Worm (Caenorhabditis elegans) whole organism, L4/young adult: ENCODE measurements around the gene acdh-9.
"Not testable (repeated sequence)": the region's sequence is repeated elsewhere in the genome, so short reads cannot be mapped to it uniquely, and the experiment has no call there.

ENCODE experiments used
- W03F9.2 ChIP-seq: fragments of 150-350 bp; optimal IDR thresholded peaks from 2 replicates; lab custom pipeline; 2014; ENCODE audit warnings: missing biosample characterization, missing genetic modification characterization
- dao-5 ChIP-seq: sonication (generic microtip); optimal IDR thresholded peaks from 2 replicates; lab custom pipeline; 2016; ENCODE audit warnings: missing genotype, missing genetic modification characterization, moderate library complexity, missing compliant biosample characterization
- him-1 ChIP-seq: sonication (generic microtip); optimal IDR thresholded peaks from 2 replicates; lab custom pipeline; 2016; ENCODE audit warnings: missing genotype, missing genetic modification reagents, missing genetic modification characterization, missing compliant biosample characterization

The acdh-9 gene

DNA sequence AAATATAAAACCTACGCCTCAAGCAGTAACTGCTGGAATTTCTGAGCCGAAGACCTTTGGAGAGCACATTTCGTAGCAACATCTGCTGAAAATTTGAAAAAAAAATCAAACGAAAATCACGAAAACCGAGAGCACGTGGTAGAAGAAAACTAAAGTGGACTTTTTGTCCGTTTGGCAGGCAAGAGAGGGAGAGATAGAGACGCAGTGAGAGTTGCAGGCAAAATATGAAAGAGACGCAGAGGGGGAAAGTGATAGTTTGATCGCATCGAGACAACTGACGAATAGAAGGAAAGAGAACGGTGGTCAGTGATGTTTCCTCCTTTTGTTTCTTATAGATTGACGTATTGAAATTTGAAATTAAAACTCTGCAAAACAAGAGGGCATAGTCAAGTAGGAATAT lies at the start of gene acdh-9, which contains the start of gene F28A10.13:
acdh-9 (minus strand) TSS at position 85 of the 400 bp plus-strand sequence.
F28A10.13 (plus strand) TSS at position 294 of the 400 bp plus-strand sequence.
- TF ChIP-seq him-1 (tag; lab: Kevin White, UChicago) = no peak
- TF ChIP-seq dao-5 (tag; lab: Kevin White, UChicago) = no peak
- TF ChIP-seq W03F9.2 = no peak

DNA sequence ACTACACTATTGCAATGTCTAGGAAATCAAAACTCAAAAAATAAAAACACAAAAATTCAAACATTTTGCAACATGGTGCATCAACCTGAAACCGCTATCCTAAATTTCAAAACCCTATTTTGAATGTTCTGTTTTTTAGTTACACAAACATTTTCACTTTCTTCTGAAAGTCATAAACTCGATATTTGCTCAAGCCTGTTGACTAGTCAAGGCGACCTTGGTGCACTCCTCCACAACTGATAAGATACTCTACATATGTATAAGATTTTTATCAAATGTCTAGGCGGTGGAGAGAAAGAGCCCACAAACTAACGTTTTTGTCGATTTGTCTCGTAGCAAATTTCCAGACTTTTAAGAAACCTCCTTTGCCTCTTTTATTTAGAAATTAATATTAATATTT lies 39.6 kb upstream of the acdh-9 start, which contains the start of gene T07D3.4:
T07D3.4 (plus strand) TSS at position 286 of the 400 bp plus-strand sequence.
- TF ChIP-seq dao-5 (tag; lab: Kevin White, UChicago) (no peak), W03F9.2 (no peak), him-1 (tag; lab: Kevin White, UChicago) (no peak)

DNA sequence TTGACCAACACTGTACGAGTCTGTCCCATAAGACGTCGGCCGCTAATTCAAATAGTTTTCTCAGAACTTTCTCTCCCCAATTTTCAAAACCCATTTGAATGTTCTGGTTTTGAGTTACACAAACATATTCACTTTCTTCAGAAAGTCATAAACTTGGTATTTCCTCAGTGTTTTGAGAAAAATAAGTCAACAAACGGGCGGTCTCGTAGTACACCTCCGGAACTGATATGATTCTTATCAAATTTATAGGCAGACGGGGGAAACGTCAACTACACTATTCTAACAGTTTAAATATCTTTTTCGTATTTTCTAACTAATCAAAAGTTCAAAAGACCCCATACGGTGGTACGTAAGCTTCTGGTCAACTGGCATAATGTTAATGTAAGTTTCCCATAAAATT lies 35.8 kb upstream of the acdh-9 start:
- TF ChIP-seq dao-5 (tag; lab: Kevin White, UChicago) (no peak), him-1 (tag; lab: Kevin White, UChicago) (no peak), W03F9.2 (no peak)

DNA sequence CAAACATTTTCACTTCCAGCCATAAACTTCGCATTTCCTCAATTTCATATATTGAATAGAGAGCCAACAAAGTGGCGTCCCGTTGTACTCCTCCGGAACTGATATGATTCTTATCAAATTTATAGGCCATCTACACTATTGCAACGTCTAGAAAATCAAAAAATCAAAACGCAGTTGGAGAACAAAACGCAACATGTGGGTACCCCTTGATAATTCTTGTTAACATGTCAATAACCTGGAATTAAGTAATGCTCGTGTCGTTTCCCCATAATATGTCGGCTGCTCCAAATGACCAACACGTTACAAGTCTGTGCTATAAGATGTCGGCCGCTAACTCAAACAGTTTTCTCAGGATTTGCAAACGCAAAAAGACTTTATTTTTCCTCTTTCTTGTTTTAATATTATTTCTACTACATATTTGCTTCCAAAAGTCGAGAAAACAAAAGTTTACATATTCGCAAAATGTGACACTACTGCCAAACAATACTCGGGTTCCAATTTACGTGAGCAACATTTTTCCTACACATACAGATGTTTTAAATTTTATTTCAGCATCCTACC lies 32.3 kb upstream of the acdh-9 start:
- TF ChIP-seq him-1 (tag; lab: Kevin White, UChicago) (no peak), dao-5 (tag; lab: Kevin White, UChicago) (no peak), W03F9.2 (no peak)

DNA sequence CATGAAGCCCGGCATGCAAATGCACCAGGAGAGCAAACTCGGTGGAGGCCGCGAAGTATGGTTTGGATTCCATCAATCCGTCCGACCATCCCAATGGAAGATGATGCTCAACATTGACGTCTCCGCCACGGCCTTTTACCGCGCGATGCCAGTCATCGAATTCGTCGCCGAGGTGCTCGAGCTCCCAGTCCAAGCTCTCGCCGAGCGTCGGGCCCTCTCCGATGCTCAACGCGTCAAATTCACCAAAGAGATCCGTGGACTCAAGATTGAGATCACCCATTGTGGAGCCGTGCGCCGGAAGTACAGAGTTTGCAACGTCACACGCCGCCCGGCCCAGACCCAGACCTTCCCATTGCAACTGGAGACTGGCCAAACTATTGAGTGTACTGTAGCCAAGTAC lies 27.3 kb upstream of the acdh-9 start:
- TF ChIP-seq dao-5 (tag; lab: Kevin White, UChicago) = no peak
- no peak for TF ChIP-seq him-1 (tag; lab: Kevin White, UChicago)
- no peak for TF ChIP-seq W03F9.2

DNA sequence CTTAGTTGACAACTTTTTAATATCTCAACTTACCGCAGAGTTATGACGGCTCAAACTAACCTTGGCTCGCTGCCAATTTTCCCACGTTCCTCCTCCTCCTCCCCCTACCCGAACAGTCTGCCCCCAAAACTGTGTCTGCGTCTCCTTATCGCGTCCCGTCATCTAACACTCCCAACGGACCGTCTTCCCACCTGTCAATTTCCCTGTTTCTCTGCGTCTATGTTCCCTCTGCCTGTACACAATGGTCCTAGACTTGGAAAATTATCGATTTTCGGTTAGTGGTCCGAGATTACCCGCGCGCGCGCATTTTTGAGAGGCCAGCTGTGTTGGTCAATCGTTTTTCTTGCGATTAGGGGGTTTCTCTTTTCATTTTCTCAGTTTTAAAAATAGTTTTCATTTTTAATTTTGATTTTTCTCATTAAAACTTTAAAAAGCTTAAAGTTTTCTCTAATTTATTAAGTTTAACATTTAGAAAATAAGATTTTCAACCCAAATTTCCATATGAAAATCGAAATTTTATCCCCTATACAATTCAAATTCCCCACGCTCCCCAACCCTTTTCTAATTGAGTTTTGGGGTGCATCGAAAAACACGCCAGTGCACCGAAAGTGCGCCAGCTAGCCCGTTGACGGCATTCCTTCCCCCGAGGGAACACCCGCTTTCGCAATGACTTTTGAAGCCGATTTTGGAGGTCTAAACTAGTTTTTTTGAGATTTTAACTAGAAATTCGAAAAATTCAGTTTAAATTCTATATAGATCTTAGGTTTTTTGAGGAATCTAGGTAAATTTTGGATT lies 24.8 kb upstream of the acdh-9 start, which contains the start of gene alg-2:
alg-2 (plus strand) TSS at position 220 of the 795 bp plus-strand sequence.
- TF ChIP-seq him-1 (tag; lab: Kevin White, UChicago) (no peak), dao-5 (tag; lab: Kevin White, UChicago) (no peak), W03F9.2 (no peak)

DNA sequence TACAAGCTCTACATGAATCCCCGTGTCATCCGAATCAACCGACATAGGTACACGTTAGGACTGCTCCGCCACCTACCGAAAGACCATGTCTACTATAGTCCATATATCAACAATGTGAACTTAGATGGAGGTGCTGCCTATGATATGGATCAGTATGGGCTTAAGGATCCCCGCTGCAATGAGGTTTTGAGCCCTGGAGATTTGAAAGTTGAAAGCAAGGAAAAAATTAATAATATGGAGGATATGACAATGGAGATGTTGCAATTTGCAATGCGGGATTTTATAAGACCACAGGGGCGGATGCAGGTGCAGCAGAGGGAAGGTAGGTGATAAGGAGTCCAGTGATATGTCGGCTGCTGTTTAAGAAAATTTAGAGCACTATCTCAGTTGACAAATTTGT lies 20.9 kb upstream of the acdh-9 start:
- TF ChIP-seq W03F9.2 = no peak
- no peak for TF ChIP-seq dao-5 (tag; lab: Kevin White, UChicago)
- TF ChIP-seq him-1 (tag; lab: Kevin White, UChicago) = no peak

DNA sequence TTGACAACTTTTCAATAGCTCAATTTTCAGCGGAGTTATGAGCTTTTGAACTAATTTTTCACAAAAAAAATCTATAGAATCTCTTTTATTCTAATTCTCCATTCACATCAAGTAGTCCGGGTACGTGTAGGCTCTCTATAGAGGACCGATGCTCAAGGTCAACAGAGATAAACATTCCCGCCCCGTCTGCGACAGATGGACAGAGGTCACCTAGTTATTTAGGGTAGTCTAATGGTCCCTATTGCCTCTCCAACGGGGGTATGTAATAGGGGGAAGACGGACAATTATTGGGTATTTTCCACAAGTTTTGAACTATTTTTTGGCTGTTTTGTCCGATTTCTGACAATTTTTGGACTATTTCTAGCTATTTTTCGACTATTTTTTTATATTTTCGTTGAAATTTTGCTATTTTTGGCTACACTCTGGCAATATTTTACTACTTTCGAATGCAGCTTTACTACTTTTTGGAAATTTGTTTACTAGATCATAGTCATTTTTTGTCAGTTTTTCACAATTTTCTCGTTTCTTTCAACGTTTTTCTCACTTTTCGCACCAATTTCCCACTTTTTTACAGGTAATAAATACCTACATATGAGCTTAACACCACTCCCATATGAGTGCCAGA lies 19.9 kb upstream of the acdh-9 start, which contains the start of gene fbxc-51:
fbxc-51 (plus strand) TSS at position 575 of the 625 bp plus-strand sequence.
- no peak for TF ChIP-seq W03F9.2
- no peak for TF ChIP-seq him-1 (tag; lab: Kevin White, UChicago)
- no peak for TF ChIP-seq dao-5 (tag; lab: Kevin White, UChicago)

DNA sequence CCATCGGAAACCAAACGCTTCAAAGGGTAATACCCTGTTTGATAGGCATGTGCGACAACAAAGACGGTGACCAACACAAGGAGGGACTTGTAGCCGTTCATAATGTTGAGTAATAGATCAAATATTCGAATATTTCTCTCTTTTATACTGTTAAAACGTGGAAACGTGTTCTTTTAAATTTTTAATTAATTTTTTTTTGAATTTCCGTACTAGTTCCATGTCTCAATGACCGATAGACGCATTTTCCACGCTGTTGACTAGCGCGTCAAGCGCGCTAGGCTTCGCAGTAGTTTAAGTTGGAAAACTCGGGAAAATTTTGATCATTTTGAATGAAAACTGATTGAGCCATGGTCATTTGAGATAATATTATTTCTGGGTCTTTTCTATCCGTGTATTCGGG lies 18.4 kb upstream of the acdh-9 start, which contains the start of gene Y46B2A.3:
Y46B2A.3 (minus strand) TSS at position 101 of the 400 bp plus-strand sequence.
- TF ChIP-seq W03F9.2 (no peak), him-1 (tag; lab: Kevin White, UChicago) (no peak), dao-5 (tag; lab: Kevin White, UChicago) (no peak)

DNA sequence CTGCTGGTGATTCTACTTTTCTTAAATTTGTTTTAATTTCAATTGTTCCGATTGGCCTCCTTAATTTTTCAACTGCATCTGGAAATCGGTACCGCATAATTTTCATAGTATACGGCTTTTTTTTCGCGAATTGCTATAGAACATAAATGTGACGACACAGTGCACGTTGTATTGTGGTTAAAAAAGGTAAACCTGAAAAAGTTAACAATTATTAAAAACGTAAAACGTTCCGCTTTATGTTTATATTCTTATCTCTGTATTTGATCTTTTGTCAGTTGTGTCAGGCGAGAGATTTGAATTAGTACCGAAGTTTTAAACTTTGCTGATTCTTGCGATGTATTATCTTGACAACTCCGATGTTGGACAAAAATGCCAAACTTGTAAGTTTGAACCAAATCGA lies 13.2 kb upstream of the acdh-9 start, which contains the start of gene Y46B2A.4:
Y46B2A.4 (plus strand) TSS at position 301 of the 400 bp plus-strand sequence.
- TF ChIP-seq dao-5 (tag; lab: Kevin White, UChicago) (no peak), him-1 (tag; lab: Kevin White, UChicago) (no peak), W03F9.2 (no peak)

DNA sequence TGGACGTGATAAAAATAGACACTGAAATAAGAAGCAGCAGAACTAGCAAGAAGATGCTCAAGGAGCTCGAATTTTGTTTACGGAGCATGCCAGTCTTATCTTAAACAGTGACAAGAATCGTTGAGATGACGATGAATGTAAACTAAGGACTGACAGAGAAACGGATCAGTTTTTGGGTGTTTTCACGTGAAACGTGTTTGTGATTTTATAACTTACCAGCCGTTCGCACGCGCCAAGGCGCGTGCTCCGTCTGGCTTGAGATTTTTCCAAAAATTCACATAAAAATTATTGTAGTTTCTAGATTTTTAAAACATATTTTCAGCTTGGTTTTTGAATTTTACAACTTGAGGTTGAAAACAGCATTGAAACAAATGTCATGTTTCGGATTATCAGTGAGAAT lies 2.2 kb upstream of the acdh-9 start, which contains the start of gene F28A10.5:
F28A10.5 (minus strand) TSS at position 101 of the 400 bp plus-strand sequence.
- TF ChIP-seq him-1 (tag; lab: Kevin White, UChicago); W03F9.2; dao-5 (tag; lab: Kevin White, UChicago): not testable (repeated sequence)

DNA sequence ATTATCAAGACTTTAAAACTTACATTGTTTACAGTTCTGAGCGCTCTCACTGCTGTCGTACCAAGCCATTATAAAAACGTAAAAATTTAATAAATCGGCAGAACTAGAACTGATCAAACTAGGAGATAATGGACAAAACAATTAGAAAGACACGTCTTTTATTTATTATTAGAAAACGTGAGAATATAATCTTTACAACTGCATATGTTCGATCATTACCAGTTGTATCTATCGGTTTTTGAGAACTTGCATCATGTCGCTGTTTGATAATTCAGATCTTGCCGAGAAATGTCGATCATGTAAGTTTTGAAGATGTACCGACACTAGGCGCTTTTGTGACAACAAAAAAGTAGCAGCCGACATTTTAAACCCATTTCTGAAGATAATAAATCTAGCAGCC lies 2.8 kb downstream of the acdh-9 start, which contains the start of gene F28A10.7:
F28A10.7 (minus strand) TSS at position 101 of the 400 bp plus-strand sequence.
- TF ChIP-seq him-1 (tag; lab: Kevin White, UChicago) = no peak
- TF ChIP-seq dao-5 (tag; lab: Kevin White, UChicago) = no peak
- no peak for TF ChIP-seq W03F9.2

DNA sequence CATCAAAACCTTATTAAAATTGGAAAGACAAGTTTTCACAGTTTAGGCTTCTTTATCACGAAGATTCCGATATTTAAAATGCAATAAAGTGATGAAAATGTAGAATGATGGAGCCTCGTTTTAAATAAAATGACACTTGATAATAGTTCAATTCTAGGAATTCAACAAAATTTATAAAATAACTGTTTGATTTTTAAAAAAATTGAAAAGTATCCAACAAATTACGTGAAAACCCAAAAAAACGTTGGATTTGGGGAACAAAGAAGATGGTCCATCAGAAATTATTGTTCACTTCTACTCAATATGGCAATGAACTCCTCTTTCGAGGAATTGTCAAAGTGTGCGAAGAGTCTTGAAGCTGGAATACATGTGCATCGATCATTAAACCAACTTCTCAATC lies 4.4 kb downstream of the acdh-9 start, which contains the start of gene F28A10.4:
F28A10.4 (plus strand) TSS at position 301 of the 400 bp plus-strand sequence.
- no peak for TF ChIP-seq W03F9.2
- no peak for TF ChIP-seq him-1 (tag; lab: Kevin White, UChicago)
- no peak for TF ChIP-seq dao-5 (tag; lab: Kevin White, UChicago)
